Worm (Caenorhabditis elegans) whole organism, L1 larva: Measurements from ENCODE around the gene set-17.

Source experiments
- Y116A8C.19 ChIP-seq: sonication (generic microtip); optimal IDR thresholded peaks from 2 replicates; lab custom pipeline; 2016; ENCODE audit warnings: missing compliant biosample characterization, missing genetic modification characterization, borderline replicate concordance
- ama-1 ChIP-seq: fragments of 150-350 bp; optimal IDR thresholded peaks from 2 replicates; lab custom pipeline; 2014
- irx-1 ChIP-seq: sonication (generic microtip); optimal IDR thresholded peaks from 2 replicates; lab custom pipeline; 2016; ENCODE audit warnings: missing genetic modification characterization, missing compliant biosample characterization
- lin-39 ChIP-seq: fragments of 150-350 bp; optimal IDR thresholded peaks from 2 replicates; lab custom pipeline; 2014; ENCODE audit warnings: missing biosample characterization, missing genetic modification reagents, missing genetic modification characterization
- mdl-1 ChIP-seq, 2 experiments: fragments of 150-350 bp; optimal IDR thresholded peaks; 2 replicates each; lab custom pipeline; 2014 to 2017; ENCODE audit warnings: missing biosample characterization in 2 of 2, missing genetic modification characterization in 2 of 2, inconsistent platforms in 1 of 2
- nhr-11 ChIP-seq: fragments of 150-350 bp; optimal IDR thresholded peaks from 2 replicates; lab custom pipeline; 2014; ENCODE audit warnings: missing biosample characterization, missing genetic modification characterization
- pqm-1 ChIP-seq: sonication (generic microtip); optimal IDR thresholded peaks from 3 replicates; lab custom pipeline; 2017; ENCODE audit warnings: missing biosample characterization, missing genetic modification characterization
- skn-1 ChIP-seq: fragments of 150-350 bp; optimal IDR thresholded peaks from 2 replicates; lab custom pipeline; 2014; ENCODE audit warnings: missing biosample characterization, missing genetic modification characterization
- snpc-4 ChIP-seq: fragments of 150-350 bp; optimal IDR thresholded peaks from 2 replicates; lab custom pipeline; 2014; ENCODE audit warnings: missing biosample characterization, missing genetic modification characterization
- xbp-1 ChIP-seq: sonication (generic microtip); optimal IDR thresholded peaks from 2 replicates; lab custom pipeline; 2016; ENCODE audit warnings: missing genetic modification characterization, missing compliant biosample characterization
- zag-1 ChIP-seq: fragments of 150-350 bp; optimal IDR thresholded peaks from 2 replicates; lab custom pipeline; 2014; ENCODE audit warnings: missing biosample characterization, missing genetic modification characterization
- zip-4 ChIP-seq: fragments of 200-800 bp; sonication (Bioruptor generic); optimal IDR thresholded peaks from 2 replicates; lab custom pipeline; 2018; ENCODE audit warnings: mild to moderate bottlenecking, missing genetic modification characterization, moderate library complexity, missing compliant biosample characterization

- no peak for TF ChIP-seq lin-39 (tag; lab: Kevin White, UChicago)
- TF ChIP-seq xbp-1 (tag; lab: Kevin White, UChicago): no peak
- TF ChIP-seq mdl-1 (tag; optimal IDR thresholded peaks at IDR 0.05; lab: Kevin White, UChicago): no peak
- no peak for TF ChIP-seq zag-1 (tag; lab: Kevin White, UChicago)
- TF ChIP-seq pqm-1 (tag; lab: Kevin White, UChicago): no peak
- TF ChIP-seq skn-1 (tag; lab: Kevin White, UChicago): no peak
- TF ChIP-seq Y116A8C.19: no peak
- no peak for TF ChIP-seq zip-4 (GFP tag; lab: Kevin White, UChicago)
- TF ChIP-seq snpc-4 (tag; lab: Kevin White, UChicago): no peak
- no peak for TF ChIP-seq irx-1
- no peak for TF ChIP-seq ama-1 (lab: Kevin White, UChicago)
- TF ChIP-seq nhr-11 (tag; lab: Kevin White, UChicago): no peak
Measured at ce11 chrII:8945167-8945566, 4.9 kb upstream of the set-17 start.
